Worm (Caenorhabditis elegans) whole organism, dauer: ENCODE results near the gene C36E8.4.

Experiments used
- unc-62 ChIP-seq: sonication (generic microtip); optimal IDR thresholded peaks from 2 replicates; lab custom pipeline; 2017; ENCODE audit warnings: missing biosample characterization, missing genetic modification reagents, missing genetic modification characterization

The C36E8.4 gene

ce11 chrIII:4034984-4035383 is 22.8 kb downstream of the C36E8.4 start:
- TF ChIP-seq unc-62 (GFP tag; lab: Kevin White, UChicago) = no peak

- TF ChIP-seq unc-62 (GFP tag; lab: Kevin White, UChicago) = no peak
Observed at ce11 chrIII:4036740-4037139, 24.6 kb downstream of the C36E8.4 start, which contains the start of gene hum-5. TSS of gene hum-5 (minus strand) at chrIII:4036840.

ce11 chrIII:4037332-4037731 is 25.2 kb downstream of the C36E8.4 start:
- TF ChIP-seq unc-62 (GFP tag; lab: Kevin White, UChicago) = no peak

- no peak for TF ChIP-seq unc-62 (GFP tag; lab: Kevin White, UChicago)
Observed at ce11 chrIII:4039775-4040174, 27.6 kb downstream of the C36E8.4 start.

ce11 chrIII:4049150-4049549 is 37.0 kb downstream of the C36E8.4 start:
- no peak for TF ChIP-seq unc-62 (GFP tag; lab: Kevin White, UChicago)

ce11 chrIII:4057894-4058293 is 45.8 kb downstream of the C36E8.4 start, which contains the start of gene rcq-5:
TSS of gene rcq-5 (minus strand) at chrIII:4057976.
- TF ChIP-seq unc-62 (GFP tag; lab: Kevin White, UChicago) = no peak

- TF ChIP-seq unc-62 (GFP tag; lab: Kevin White, UChicago) = no peak
Observed at ce11 chrIII:4058643-4059042, 46.5 kb downstream of the C36E8.4 start, which contains the start of gene his-69. TSS of gene his-69 (minus strand) at chrIII:4058743.

ce11 chrIII:4060019-4060418 is 47.9 kb downstream of the C36E8.4 start, which contains the start of gene his-70:
TSS of gene his-70 (minus strand) at chrIII:4060119.
- no peak for TF ChIP-seq unc-62 (GFP tag; lab: Kevin White, UChicago)

- no peak for TF ChIP-seq unc-62 (GFP tag; lab: Kevin White, UChicago)
Observed at ce11 chrIII:4063724-4064123, 51.6 kb downstream of the C36E8.4 start.
